Fruit fly (Drosophila melanogaster) whole organism, prepupa: ENCODE measurements around the gene CG33306.

Experiments
- CG31627 ChIP-seq: fragments of 200-800 bp; sonication (Bioruptor generic); optimal IDR thresholded peaks from 3 replicates; lab custom pipeline; 2016; ENCODE audit warnings: missing biosample characterization, missing genetic modification characterization
- CG3919 ChIP-seq: fragments of 200-800 bp; sonication (Bioruptor generic); optimal IDR thresholded peaks from 3 replicates; lab custom pipeline; 2016; ENCODE audit warnings: missing biosample characterization, missing genetic modification characterization
- CG8319 ChIP-seq: fragments of 200-800 bp; sonication (Bioruptor generic); optimal IDR thresholded peaks from 3 replicates; lab custom pipeline; 2016; ENCODE audit warnings: missing biosample characterization, missing genetic modification characterization
- Eip78C ChIP-seq: fragments of 200-800 bp; sonication (Bioruptor generic); peaks from one replicate; lab custom pipeline; 2016; ENCODE audit warnings: missing biosample characterization, missing genetic modification characterization
- Eip93F ChIP-seq: fragments of 200-800 bp; sonication (Bioruptor generic); optimal IDR thresholded peaks from 2 replicates; lab custom pipeline; 2016; ENCODE audit warnings: missing biosample characterization, mild to moderate bottlenecking, missing genetic modification characterization
- Gug ChIP-seq: fragments of 200-800 bp; sonication (Bioruptor generic); IDR thresholded peaks from 2 replicates; pipeline ENCODE4 v1.3.6; 2022; ENCODE audit warnings: missing biosample characterization, missing genetic modification characterization
- Hr39 ChIP-seq: fragments of 200-800 bp; sonication (Bioruptor generic); optimal IDR thresholded peaks from 2 replicates; lab custom pipeline; 2016; ENCODE audit warnings: missing biosample characterization, missing genetic modification characterization
- Smox ChIP-seq: fragments of 200-800 bp; sonication (Bioruptor generic); optimal IDR thresholded peaks from 3 replicates; lab custom pipeline; 2016; ENCODE audit warnings: missing biosample characterization, missing genetic modification characterization
- Sox102F ChIP-seq: fragments of 200-800 bp; sonication (Bioruptor generic); optimal IDR thresholded peaks from 2 replicates; lab custom pipeline; 2016; ENCODE audit warnings: missing biosample characterization, mild to moderate bottlenecking, missing genetic modification characterization
- net ChIP-seq: fragments of 200-800 bp; sonication (Bioruptor generic); optimal IDR thresholded peaks from 3 replicates; lab custom pipeline; 2016; ENCODE audit warnings: missing biosample characterization, missing genetic modification characterization
- vri ChIP-seq: fragments of 200-800 bp; sonication (Bioruptor generic); optimal IDR thresholded peaks from 3 replicates; lab custom pipeline; 2016; ENCODE audit warnings: missing biosample characterization, mild to moderate bottlenecking, missing genetic modification characterization

DNA sequence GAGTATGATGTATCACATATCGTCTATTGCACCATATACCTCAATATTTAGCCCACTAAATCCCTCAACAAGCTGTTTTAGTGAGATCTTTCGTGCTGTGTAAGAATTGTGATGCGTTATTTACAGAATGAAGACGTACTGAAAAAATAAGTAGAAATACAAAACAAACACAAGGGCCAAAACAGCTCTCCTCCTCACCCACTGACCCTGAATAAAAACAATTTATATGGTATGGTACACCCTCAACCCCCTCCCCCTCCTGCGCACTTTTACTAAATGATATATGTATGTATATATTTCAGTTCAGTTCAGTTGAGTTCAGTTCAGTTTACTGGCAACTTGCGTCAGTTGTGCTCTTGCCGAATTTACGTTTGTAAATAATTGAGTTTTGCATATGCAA lies 29.6 kb upstream of the CG33306 start:
- TF ChIP-seq Eip78C (GFP tag; lab: Kevin White, UChicago) (no peak), CG31627 (GFP tag; lab: Kevin White, UChicago) (no peak), CG8319 (GFP tag; lab: Kevin White, UChicago) (no peak), Gug (no peak), Hr39 (GFP tag; lab: Kevin White, UChicago) (no peak), Smox (GFP tag; lab: Kevin White, UChicago) (no peak), CG3919 (no peak), Sox102F (GFP tag; lab: Kevin White, UChicago) (no peak), net (GFP tag; lab: Kevin White, UChicago) (no peak), vri (GFP tag; lab: Kevin White, UChicago) (no peak), Eip93F (GFP tag; lab: Kevin White, UChicago) (no peak)
